Worm (Caenorhabditis elegans): Measurements from ENCODE around the gene cutl-2.

DNA sequence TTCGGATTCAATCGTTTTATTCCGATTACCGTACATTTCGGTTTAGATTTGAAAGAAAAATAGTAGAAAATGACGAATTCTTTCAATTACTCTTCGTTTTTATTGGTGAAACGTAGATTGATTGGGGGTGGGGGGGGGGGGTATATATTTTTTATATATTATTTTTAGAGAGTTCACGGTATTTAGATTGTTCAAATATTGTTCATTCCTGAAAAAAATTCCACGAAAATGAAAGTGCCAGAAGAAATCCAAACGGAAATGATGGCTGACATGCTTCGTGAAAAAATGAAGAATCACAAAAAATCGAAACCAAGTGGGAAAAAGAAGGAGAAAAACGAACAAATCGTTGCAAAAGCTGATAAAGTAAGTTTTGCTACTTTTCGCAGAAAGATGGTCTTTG lies 24.1 kb downstream of the cutl-2 start, which contains the start of the genes Y53C12A.8 and Y53C12A.7:
- TF ChIP-seq pha-4 (tag; optimal IDR thresholded peaks at IDR 0.05) (no peak), ama-1 (optimal IDR thresholded peaks at IDR 0.05) (no peak), ama-1 (GFP tag; optimal IDR thresholded peaks at IDR 0.05) (no peak), aptf-3 (GFP tag; IDR thresholded peaks at IDR 0.05) (no peak), sdz-38 (tag; optimal IDR thresholded peaks at IDR 0.05) (no peak), unc-62 (GFP tag; optimal IDR thresholded peaks at IDR 0.05) (no peak), attf-3 (GFP tag; conservative IDR thresholded peaks at IDR 0.05) (no peak), F37B4.10 (GFP tag; IDR thresholded peaks at IDR 0.05) (no peak), B0336.3 (GFP tag; IDR thresholded peaks at IDR 0.05) (no peak), hlh-12 (tag; optimal IDR thresholded peaks at IDR 0.05) (no peak), hlh-26 (GFP tag; conservative IDR thresholded peaks at IDR 0.05) (no peak), ztf-3 (GFP tag; optimal IDR thresholded peaks at IDR 0.05) (no peak)

Data from whole organism, young adult.